Fruit fly (Drosophila melanogaster) whole organism, embryonic: ENCODE data around the gene CG43085.

Experiments
- Atf3 ChIP-seq: fragments of 200-800 bp; sonication (Bioruptor generic); optimal IDR thresholded peaks from 3 replicates; lab custom pipeline; 2016; ENCODE audit warnings: missing biosample characterization, missing genetic modification characterization
- Awh ChIP-seq: fragments of 200-800 bp; sonication (Bioruptor generic); IDR thresholded peaks from 2 replicates; pipeline ENCODE4, ENCODE4 v1.3.6; 2022; ENCODE audit warnings: missing biosample characterization, missing genetic modification characterization
- Bdp1 ChIP-seq: fragments of 200-800 bp; sonication (Bioruptor generic); optimal IDR thresholded peaks from 3 replicates; lab custom pipeline; 2016; ENCODE audit warnings: missing biosample characterization, missing genetic modification characterization
- CG11456 ChIP-seq: fragments of 200-800 bp; sonication (Bioruptor generic); IDR thresholded peaks from 3 replicates; pipeline ENCODE4 v1.3.6; 2022; ENCODE audit warnings: missing biosample characterization, missing genetic modification characterization
- CG12071 ChIP-seq: fragments of 200-800 bp; sonication (Bioruptor generic); optimal IDR thresholded peaks from 3 replicates; lab custom pipeline; 2018; ENCODE audit warnings: missing biosample characterization, mild to moderate bottlenecking, missing genetic modification characterization
- CG12769 ChIP-seq: fragments of 200-800 bp; sonication (Bioruptor generic); optimal IDR thresholded peaks from 2 replicates; lab custom pipeline; 2019; ENCODE audit warnings: missing biosample characterization, mild to moderate bottlenecking, missing genetic modification characterization, moderate library complexity
- CG13894 ChIP-seq: fragments of 200-800 bp; sonication (Bioruptor generic); optimal IDR thresholded peaks from 3 replicates; lab custom pipeline; 2018; ENCODE audit warnings: missing biosample characterization, mild to moderate bottlenecking, missing genetic modification characterization, moderate library complexity
- CG14441 ChIP-seq: fragments of 200-800 bp; sonication (Bioruptor generic); IDR thresholded peaks from 2 replicates; pipeline ENCODE4 v1.3.6; 2022; ENCODE audit warnings: missing biosample characterization, missing genetic modification characterization
- CG15696 ChIP-seq: fragments of 200-800 bp; sonication (Bioruptor generic); optimal IDR thresholded peaks from 2 replicates; lab custom pipeline; 2019; ENCODE audit warnings: missing biosample characterization, mild to moderate bottlenecking, missing genetic modification characterization, moderate library complexity
- CG1603 ChIP-seq: fragments of 200-800 bp; sonication (Bioruptor generic); optimal IDR thresholded peaks from 2 replicates; lab custom pipeline; 2019; ENCODE audit warnings: missing biosample characterization, mild to moderate bottlenecking, missing genetic modification characterization, moderate library complexity
- CG17359 ChIP-seq: fragments of 200-800 bp; sonication (Bioruptor generic); optimal IDR thresholded peaks from 3 replicates; lab custom pipeline; 2018; ENCODE audit warnings: missing biosample characterization, mild to moderate bottlenecking, missing genetic modification characterization, moderate library complexity
- CG18764 ChIP-seq: fragments of 200-800 bp; sonication (Bioruptor generic); optimal IDR thresholded peaks from 3 replicates; lab custom pipeline; 2016; ENCODE audit warnings: missing biosample characterization, missing genetic modification characterization
- CG2120 ChIP-seq: fragments of 200-800 bp; sonication (Bioruptor generic); optimal IDR thresholded peaks from 3 replicates; lab custom pipeline; 2016; ENCODE audit warnings: missing biosample characterization, missing genetic modification characterization
- CG2889 ChIP-seq: fragments of 200-800 bp; sonication (Bioruptor generic); IDR thresholded peaks from 3 replicates; pipeline ENCODE4 v1.3.6; 2022; ENCODE audit warnings: missing biosample characterization, missing genetic modification characterization
- CG3838 ChIP-seq: fragments of 200-800 bp; sonication (Bioruptor generic); optimal IDR thresholded peaks from 3 replicates; lab custom pipeline; 2016; ENCODE audit warnings: missing biosample characterization, missing genetic modification characterization
- CG42726 ChIP-seq: fragments of 200-800 bp; sonication (Bioruptor generic); IDR thresholded peaks from 2 replicates; pipeline ENCODE4 v1.3.6; 2022; ENCODE audit warnings: missing biosample characterization, missing genetic modification characterization; ENCODE audit not compliant: partially characterized antibody
- CG4854 ChIP-seq: fragments of 200-800 bp; sonication (Bioruptor generic); optimal IDR thresholded peaks from 2 replicates; lab custom pipeline; 2016; ENCODE audit warnings: missing biosample characterization, missing genetic modification characterization, inconsistent platforms
- CG7556 ChIP-seq: fragments of 200-800 bp; sonication (Bioruptor generic); optimal IDR thresholded peaks from 2 replicates; lab custom pipeline; 2017; ENCODE audit warnings: missing biosample characterization, mild to moderate bottlenecking, missing genetic modification characterization
- Dll ChIP-seq: fragments of 200-800 bp; sonication (Bioruptor generic); IDR thresholded peaks from 4 replicates; pipeline ENCODE4 v1.3.6; 2022; ENCODE audit warnings: missing biosample characterization, missing genetic modification characterization; ENCODE audit not compliant: partially characterized antibody
- E2f1 ChIP-seq: fragments of 200-800 bp; sonication (Bioruptor generic); IDR thresholded peaks from 2 replicates; pipeline ENCODE4 v1.3.6; 2022; ENCODE audit warnings: missing biosample characterization, missing genetic modification characterization
- E2f2 ChIP-seq: fragments of 200-800 bp; sonication (Bioruptor generic); IDR thresholded peaks from 2 replicates; pipeline ENCODE4 v1.3.6; 2022; ENCODE audit warnings: missing biosample characterization, missing genetic modification characterization
- HLH4C ChIP-seq: fragments of 200-800 bp; sonication (Bioruptor generic); IDR thresholded peaks from 3 replicates; pipeline ENCODE4 v1.3.6; 2022; ENCODE audit warnings: missing biosample characterization, missing genetic modification characterization; ENCODE audit not compliant: partially characterized antibody
- HmgZ ChIP-seq: fragments of 200-800 bp; sonication (Bioruptor generic); optimal IDR thresholded peaks from 2 replicates; lab custom pipeline; 2018; ENCODE audit warnings: missing biosample characterization, mild to moderate bottlenecking, missing genetic modification characterization
- Lim3 ChIP-seq: fragments of 200-800 bp; sonication (Bioruptor generic); IDR thresholded peaks from 2 replicates; pipeline ENCODE4 v1.3.6; 2022; ENCODE audit warnings: missing biosample characterization, missing genetic modification characterization
- MTF-1 ChIP-seq: fragments of 200-800 bp; sonication (Bioruptor generic); optimal IDR thresholded peaks from 2 replicates; lab custom pipeline; 2018; ENCODE audit warnings: missing biosample characterization, mild to moderate bottlenecking, missing genetic modification characterization, borderline replicate concordance
- Nf-YA ChIP-seq: fragments of 200-800 bp; sonication (Bioruptor generic); IDR thresholded peaks from 2 replicates; pipeline ENCODE4 v1.3.6; 2022; ENCODE audit warnings: missing biosample characterization, missing genetic modification characterization
- Opbp ChIP-seq: fragments of 200-800 bp; sonication (Bioruptor generic); IDR thresholded peaks from 3 replicates; pipeline ENCODE4 v1.3.6; 2022; ENCODE audit warnings: missing biosample characterization, missing genetic modification characterization; ENCODE audit not compliant: partially characterized antibody
- PHDP ChIP-seq: fragments of 200-800 bp; sonication (Bioruptor generic); optimal IDR thresholded peaks from 3 replicates; lab custom pipeline; 2018; ENCODE audit warnings: missing biosample characterization, mild to moderate bottlenecking, missing genetic modification characterization, moderate library complexity
- Pdp1 ChIP-seq, 2 experiments: fragments of 200-800 bp; sonication (Bioruptor generic); optimal IDR thresholded peaks; 3 replicates each; lab custom pipeline; 2016; ENCODE audit warnings: missing biosample characterization in 2 of 2, missing genetic modification characterization in 2 of 2, mild to moderate bottlenecking in 1 of 2, moderate library complexity in 1 of 2
- Rx ChIP-seq: fragments of 200-800 bp; sonication (Bioruptor generic); IDR thresholded peaks from 2 replicates; pipeline ENCODE4 v1.3.6; 2022; ENCODE audit warnings: missing biosample characterization, missing genetic modification characterization
- Sox102F ChIP-seq: fragments of 200-800 bp; sonication (Bioruptor generic); optimal IDR thresholded peaks from 2 replicates; lab custom pipeline; 2018; ENCODE audit warnings: missing biosample characterization, mild to moderate bottlenecking, missing genetic modification characterization, moderate library complexity
- Sry-β ChIP-seq: fragments of 200-800 bp; sonication (Bioruptor generic); optimal IDR thresholded peaks from 2 replicates; lab custom pipeline; 2018; ENCODE audit warnings: missing biosample characterization, mild to moderate bottlenecking, missing genetic modification characterization, moderate library complexity
- YL-1 ChIP-seq: fragments of 200-800 bp; sonication (Bioruptor generic); optimal IDR thresholded peaks from 3 replicates; lab custom pipeline; 2017; ENCODE audit warnings: missing biosample characterization, mild to moderate bottlenecking, missing genetic modification characterization
- bab2 ChIP-seq: fragments of 200-800 bp; sonication (Bioruptor generic); optimal IDR thresholded peaks from 2 replicates; lab custom pipeline; 2016; ENCODE audit warnings: missing biosample characterization, missing genetic modification characterization
- btn ChIP-seq: fragments of 200-800 bp; sonication (Bioruptor generic); optimal IDR thresholded peaks from 2 replicates; lab custom pipeline; 2016; ENCODE audit warnings: missing biosample characterization, missing genetic modification characterization
- caup ChIP-seq: fragments of 200-800 bp; sonication (Bioruptor generic); optimal IDR thresholded peaks from 3 replicates; lab custom pipeline; 2017; ENCODE audit warnings: missing biosample characterization, mild to moderate bottlenecking, missing genetic modification characterization, moderate library complexity; ENCODE audit not compliant: severe bottlenecking
- chn ChIP-seq: fragments of 200-800 bp; sonication (Bioruptor generic); optimal IDR thresholded peaks from 2 replicates; lab custom pipeline; 2016; ENCODE audit warnings: missing biosample characterization, missing genetic modification characterization
- crp ChIP-seq, 2 experiments: fragments of 200-800 bp; sonication (Bioruptor generic); optimal IDR thresholded peaks; 2 replicates in 1 of 2; 3 replicates in 1 of 2; lab custom pipeline; 2017; ENCODE audit warnings: missing biosample characterization in 2 of 2, missing genetic modification characterization in 2 of 2, mild to moderate bottlenecking in 1 of 2, moderate library complexity in 1 of 2
- disco-r ChIP-seq: fragments of 200-800 bp; sonication (Bioruptor generic); optimal IDR thresholded peaks from 2 replicates; lab custom pipeline; 2016; ENCODE audit warnings: missing biosample characterization, missing genetic modification characterization
- fd3F ChIP-seq: fragments of 200-800 bp; sonication (Bioruptor generic); optimal IDR thresholded peaks from 2 replicates; lab custom pipeline; 2018; ENCODE audit warnings: missing biosample characterization, mild to moderate bottlenecking, missing genetic modification characterization, moderate library complexity
- fd96Cb ChIP-seq: fragments of 200-800 bp; sonication (Bioruptor generic); optimal IDR thresholded peaks from 2 replicates; lab custom pipeline; 2018; ENCODE audit warnings: missing biosample characterization, mild to moderate bottlenecking, missing genetic modification characterization, moderate library complexity
- gce ChIP-seq: fragments of 200-800 bp; sonication (Bioruptor generic); IDR thresholded peaks from 3 replicates; pipeline ENCODE4 v1.3.6; 2022; ENCODE audit warnings: missing biosample characterization, missing genetic modification characterization
- ham ChIP-seq: fragments of 200-800 bp; sonication (Bioruptor generic); IDR thresholded peaks from 2 replicates; pipeline ENCODE4 v1.3.6; 2022; ENCODE audit warnings: missing biosample characterization, missing genetic modification characterization
- lilli ChIP-seq: fragments of 200-800 bp; sonication (Bioruptor generic); optimal IDR thresholded peaks from 3 replicates; lab custom pipeline; 2016; ENCODE audit warnings: missing biosample characterization, missing genetic modification characterization
- pzg ChIP-seq: fragments of 200-800 bp; sonication (Bioruptor generic); optimal IDR thresholded peaks from 3 replicates; lab custom pipeline; 2018; ENCODE audit warnings: missing biosample characterization, mild to moderate bottlenecking, missing genetic modification characterization, moderate library complexity
- sd ChIP-seq: fragments of 200-800 bp; sonication (Bioruptor generic); optimal IDR thresholded peaks from 3 replicates; lab custom pipeline; 2018; ENCODE audit warnings: missing biosample characterization, mild to moderate bottlenecking, missing genetic modification characterization, moderate library complexity
- sob ChIP-seq: fragments of 200-800 bp; sonication (Bioruptor generic); IDR thresholded peaks from 2 replicates; pipeline ENCODE4 v1.3.6; 2022; ENCODE audit warnings: missing biosample characterization, missing genetic modification characterization
- tup ChIP-seq: fragments of 200-800 bp; sonication (Bioruptor generic); optimal IDR thresholded peaks from 2 replicates; lab custom pipeline; 2016; ENCODE audit warnings: missing biosample characterization, mild to moderate bottlenecking, missing genetic modification characterization, moderate library complexity

Gene CG43085

dm6 chr3L:17610896-17611711 is 35.4 kb downstream of the CG43085 start (continued):
- TF ChIP-seq CG42726 = no peak
- TF ChIP-seq CG17359 (tag; lab: Kevin White, UChicago) = peak; percentile 70
- TF ChIP-seq Sry-β (GFP tag; lab: Kevin White, UChicago) = no peak
- peak in 1 of 2 experiments; percentile 6 for TF ChIP-seq crp (GFP tag; optimal IDR thresholded peaks at IDR 0.05; lab: Kevin White, UChicago)
- TF ChIP-seq CG3838 (GFP tag; lab: Kevin White, UChicago) = no peak
- 0 out of 2 replicates have a peak, but pooled peaks have one; percentile 51 for TF ChIP-seq Awh (GFP tag; lab: Robert Waterston, UW)
- TF ChIP-seq btn (GFP tag; lab: Kevin White, UChicago) = no peak
- no peak for TF ChIP-seq CG1603 (tag; lab: Kevin White, UChicago)
- no peak for TF ChIP-seq bab2 (GFP tag; lab: Kevin White, UChicago)
- no peak for TF ChIP-seq tup
- TF ChIP-seq HmgZ (tag; lab: Kevin White, UChicago) = no peak
- TF ChIP-seq YL-1 (GFP tag; lab: Kevin White, UChicago) = no peak
- TF ChIP-seq Bdp1 = no peak
- TF ChIP-seq caup = no peak
- 0 out of 2 replicates have a peak, but pooled peaks have one; percentile 12 for TF ChIP-seq E2f1 (GFP tag; lab: Robert Waterston, UW)
- TF ChIP-seq PHDP (tag; lab: Kevin White, UChicago) = peak; percentile 64
- no peak for TF ChIP-seq MTF-1 (GFP tag; lab: Kevin White, UChicago)
- TF ChIP-seq CG11456 (GFP tag; lab: Robert Waterston, UW) = peak; percentile 30; the same call in 1 of the 3 replicates
- TF ChIP-seq Rx (GFP tag; lab: Robert Waterston, UW) = no peak
- no peak for TF ChIP-seq CG12071
- TF ChIP-seq CG12769 (tag; lab: Kevin White, UChicago) = no peak
- peak; percentile 34 for TF ChIP-seq CG15696 (tag; lab: Kevin White, UChicago)
- TF ChIP-seq Pdp1 (GFP tag; optimal IDR thresholded peaks at IDR 0.05; lab: Kevin White, UChicago) = no peak
- no peak for TF ChIP-seq ham (GFP tag; lab: Robert Waterston, UW)
- no peak for TF ChIP-seq CG2120 (GFP tag; lab: Kevin White, UChicago)
- no peak for TF ChIP-seq CG2889 (GFP tag; lab: Robert Waterston, UW)
- TF ChIP-seq CG13894 (tag; lab: Kevin White, UChicago) = no peak
- TF ChIP-seq HLH4C (GFP tag; lab: Robert Waterston, UW) = no peak
- no peak for TF ChIP-seq CG4854 (GFP tag; lab: Kevin White, UChicago)
- TF ChIP-seq fd96Cb (tag; lab: Kevin White, UChicago) = peak; percentile 84
- TF ChIP-seq chn (GFP tag; lab: Kevin White, UChicago) = peak; percentile 50
- TF ChIP-seq Nf-YA (GFP tag; lab: Robert Waterston, UW) = no peak
- no peak for TF ChIP-seq pzg (GFP tag; lab: Kevin White, UChicago)
- TF ChIP-seq Lim3 (GFP tag; lab: Robert Waterston, UW) = no peak
- no peak for TF ChIP-seq fd3F
- peak; percentile 27 for TF ChIP-seq CG18764 (GFP tag; lab: Kevin White, UChicago)
- TF ChIP-seq sob (GFP tag; lab: Robert Waterston, UW) = no peak
- TF ChIP-seq E2f2 (GFP tag; lab: Robert Waterston, UW) = peak; percentile 26; the same call in 1 of the 2 replicates
- no peak for TF ChIP-seq Dll
- TF ChIP-seq CG7556 (GFP tag; lab: Kevin White, UChicago) = peak; percentile 73
- no peak for TF ChIP-seq CG14441 (GFP tag; lab: Robert Waterston, UW)
- no peak for TF ChIP-seq sd (tag; lab: Kevin White, UChicago)
- no peak for TF ChIP-seq Opbp (GFP tag; lab: Robert Waterston, UW)
- no peak for TF ChIP-seq disco-r
- TF ChIP-seq lilli (GFP tag; lab: Kevin White, UChicago) = peak; percentile 33
- no peak for TF ChIP-seq Atf3
- peak; percentile 83 for TF ChIP-seq Sox102F
- TF ChIP-seq gce (GFP tag; lab: Robert Waterston, UW) = no peak
